Worm (Caenorhabditis elegans): Measurements from ENCODE around the gene flp-25.

- TF ChIP-seq tab-1 (GFP tag; IDR thresholded peaks at IDR 0.05) = no peak
- no peak for TF ChIP-seq med-1 (GFP tag; optimal IDR thresholded peaks at IDR 0.05; ENCODE audit: insufficient read depth)
- TF ChIP-seq cog-1 (tag; optimal IDR thresholded peaks at IDR 0.05) = no peak
- no peak for TF ChIP-seq ztf-29 (GFP tag; IDR thresholded peaks at IDR 0.05)
Observed at ce11 chrIII:9376701-9377100, 15.4 kb downstream of the flp-25 start.

Measured in whole organism, midembryonic.